Worm (Caenorhabditis elegans): Measurements from ENCODE around the gene C42D4.19.

ce11 chrIV:7180304-7180703 lies 4.9 kb downstream of the C42D4.19 start, which contains the start of gene cest-10:
- no peak for TF ChIP-seq snpc-4 (tag; optimal IDR thresholded peaks at IDR 0.05)
- TF ChIP-seq nhr-23 (tag; optimal IDR thresholded peaks at IDR 0.05) = no peak
- no peak for TF ChIP-seq lsy-12 (tag; optimal IDR thresholded peaks at IDR 0.05)

Data from whole organism, L3 larva.